Worm (Caenorhabditis elegans) whole organism, late embryonic: Measurements from ENCODE around the gene mog-5.

Experiments used
- C08G9.2 ChIP-seq: sonication (generic microtip); optimal IDR thresholded peaks from 2 replicates; lab custom pipeline; 2016; ENCODE audit warnings: mild to moderate bottlenecking, missing genetic modification characterization, moderate library complexity, missing compliant biosample characterization
- F13H6.1 ChIP-seq: sonication (generic microtip); optimal IDR thresholded peaks from 2 replicates; lab custom pipeline; 2016; ENCODE audit warnings: missing genetic modification characterization, missing compliant biosample characterization
- K02D7.2 ChIP-seq: sonication (generic microtip); optimal IDR thresholded peaks from 2 replicates; lab custom pipeline; 2017; ENCODE audit warnings: mild to moderate bottlenecking, missing genetic modification characterization, missing compliant biosample characterization
- Y22D7AL.16 ChIP-seq: sonication (generic microtip); optimal IDR thresholded peaks from 2 replicates; lab custom pipeline; 2016; ENCODE audit warnings: missing genetic modification characterization, missing compliant biosample characterization
- ahr-1 ChIP-seq: sonication (generic microtip); optimal IDR thresholded peaks from 2 replicates; lab custom pipeline; 2016; ENCODE audit warnings: missing genetic modification characterization, missing compliant biosample characterization
- ceh-14 ChIP-seq: sonication (generic microtip); optimal IDR thresholded peaks from 2 replicates; lab custom pipeline; 2016; ENCODE audit warnings: missing genotype, missing genetic modification characterization, missing compliant biosample characterization
- ceh-18 ChIP-seq: sonication (generic microtip); optimal IDR thresholded peaks from 2 replicates; lab custom pipeline; 2016; ENCODE audit warnings: missing genetic modification characterization, missing compliant biosample characterization
- ceh-19 ChIP-seq: fragments of 200-800 bp; sonication (Bioruptor generic); optimal IDR thresholded peaks from 2 replicates; lab custom pipeline; 2018; ENCODE audit warnings: mild to moderate bottlenecking, missing genetic modification characterization, missing compliant biosample characterization
- ceh-2 ChIP-seq: sonication (generic microtip); optimal IDR thresholded peaks from 2 replicates; lab custom pipeline; 2016; ENCODE audit warnings: missing genotype, missing genetic modification characterization, missing compliant biosample characterization
- ceh-22 ChIP-seq: sonication (generic microtip); optimal IDR thresholded peaks from 2 replicates; lab custom pipeline; 2017; ENCODE audit warnings: missing biosample characterization, missing genetic modification characterization
- ceh-24 ChIP-seq: sonication (generic microtip); optimal IDR thresholded peaks from 2 replicates; lab custom pipeline; 2016; ENCODE audit warnings: mild to moderate bottlenecking, missing genetic modification characterization, missing compliant biosample characterization
- ceh-31 ChIP-seq: sonication (generic microtip); optimal IDR thresholded peaks from 2 replicates; lab custom pipeline; 2016; ENCODE audit warnings: missing genetic modification characterization, missing compliant biosample characterization
- ceh-34 ChIP-seq: sonication (generic microtip); optimal IDR thresholded peaks from 2 replicates; lab custom pipeline; 2016; ENCODE audit warnings: mild to moderate bottlenecking, missing genetic modification characterization, missing compliant biosample characterization
- ceh-45 ChIP-seq: fragments of 200-800 bp; sonication (Bioruptor generic); IDR thresholded peaks from 2 replicates; pipeline ENCODE4 v1.3.6; 2022; ENCODE audit warnings: missing genetic modification reagents, missing genetic modification characterization, missing compliant biosample characterization
- ceh-48 ChIP-seq: sonication (generic microtip); optimal IDR thresholded peaks from 2 replicates; lab custom pipeline; 2016; ENCODE audit warnings: missing genetic modification characterization, inconsistent platforms, missing compliant biosample characterization
- ceh-6 ChIP-seq: fragments of 200-800 bp; sonication (Bioruptor generic); optimal IDR thresholded peaks from 2 replicates; lab custom pipeline; 2018; ENCODE audit warnings: mild to moderate bottlenecking, missing genetic modification characterization, missing compliant biosample characterization
- ceh-9 ChIP-seq: sonication (generic microtip); optimal IDR thresholded peaks from 2 replicates; lab custom pipeline; 2016; ENCODE audit warnings: mild to moderate bottlenecking, missing genetic modification characterization, inconsistent platforms, missing compliant biosample characterization
- dmd-4 ChIP-seq: sonication (generic microtip); optimal IDR thresholded peaks from 2 replicates; lab custom pipeline; 2016; ENCODE audit warnings: borderline replicate concordance, missing genetic modification characterization, missing compliant biosample characterization
- elt-4 ChIP-seq: sonication (generic microtip); optimal IDR thresholded peaks from 2 replicates; lab custom pipeline; 2016; ENCODE audit warnings: missing genetic modification characterization, missing compliant biosample characterization
- ets-4 ChIP-seq: sonication (generic microtip); optimal IDR thresholded peaks from 2 replicates; lab custom pipeline; 2016; ENCODE audit warnings: missing genetic modification characterization, missing compliant biosample characterization
- eyg-1 ChIP-seq: sonication (generic microtip); optimal IDR thresholded peaks from 2 replicates; lab custom pipeline; 2016; ENCODE audit warnings: missing genotype, missing genetic modification characterization, missing compliant biosample characterization
- fax-1 ChIP-seq: sonication (generic microtip); optimal IDR thresholded peaks from 2 replicates; lab custom pipeline; 2016; ENCODE audit warnings: missing genotype, missing genetic modification characterization, missing compliant biosample characterization
- fkh-10 ChIP-seq: fragments of 150-350 bp; optimal IDR thresholded peaks from 2 replicates; lab custom pipeline; 2014; ENCODE audit warnings: missing biosample characterization, missing genetic modification reagents, missing genetic modification characterization
- fkh-6 ChIP-seq: sonication (generic microtip); optimal IDR thresholded peaks from 2 replicates; lab custom pipeline; 2016; ENCODE audit warnings: missing genetic modification characterization, missing compliant biosample characterization
- gmeb-2 ChIP-seq: sonication (generic microtip); optimal IDR thresholded peaks from 2 replicates; lab custom pipeline; 2016; ENCODE audit warnings: missing genetic modification characterization, inconsistent platforms, missing compliant biosample characterization
- hlh-13 ChIP-seq: fragments of 200-800 bp; sonication (Bioruptor generic); optimal IDR thresholded peaks from 2 replicates; lab custom pipeline; 2018; ENCODE audit warnings: mild to moderate bottlenecking, missing genetic modification characterization, missing compliant biosample characterization
- hlh-15 ChIP-seq: sonication (generic microtip); optimal IDR thresholded peaks from 2 replicates; lab custom pipeline; 2016; ENCODE audit warnings: missing genetic modification characterization, missing compliant biosample characterization
- hlh-6 ChIP-seq: sonication (generic microtip); optimal IDR thresholded peaks from 2 replicates; lab custom pipeline; 2016; ENCODE audit warnings: missing genotype, missing genetic modification characterization, missing compliant biosample characterization
- hlh-8 ChIP-seq: sonication (generic microtip); optimal IDR thresholded peaks from 2 replicates; lab custom pipeline; 2016; ENCODE audit warnings: missing genotype, missing genetic modification characterization, missing compliant biosample characterization
- madf-2 ChIP-seq: sonication (generic microtip); optimal IDR thresholded peaks from 2 replicates; lab custom pipeline; 2017; ENCODE audit warnings: missing genetic modification characterization, missing compliant biosample characterization
- mec-3 ChIP-seq: sonication (generic microtip); optimal IDR thresholded peaks from 2 replicates; lab custom pipeline; 2016; ENCODE audit warnings: borderline replicate concordance, missing genetic modification characterization, missing compliant biosample characterization
- nfya-1 ChIP-seq: sonication (generic microtip); optimal IDR thresholded peaks from 2 replicates; lab custom pipeline; 2017; ENCODE audit warnings: missing genetic modification characterization, mild to moderate bottlenecking, missing compliant biosample characterization, antibody characterized with exemption, moderate library complexity
- nhr-11 ChIP-seq: fragments of 150-350 bp; optimal IDR thresholded peaks from 2 replicates; lab custom pipeline; 2014; ENCODE audit warnings: missing biosample characterization, missing genetic modification characterization
- nhr-232 ChIP-seq: sonication (generic microtip); optimal IDR thresholded peaks from 2 replicates; lab custom pipeline; 2016; ENCODE audit warnings: missing genetic modification characterization, missing compliant biosample characterization
- npax-4 ChIP-seq: sonication (generic microtip); optimal IDR thresholded peaks from 2 replicates; lab custom pipeline; 2016; ENCODE audit warnings: missing genetic modification characterization, missing compliant biosample characterization
- odd-2 ChIP-seq: sonication (generic microtip); optimal IDR thresholded peaks from 2 replicates; lab custom pipeline; 2017; ENCODE audit warnings: antibody characterized with exemption, mild to moderate bottlenecking, missing genetic modification characterization, missing compliant biosample characterization
- pag-3 ChIP-seq: sonication (generic microtip); optimal IDR thresholded peaks from 2 replicates; lab custom pipeline; 2016; ENCODE audit warnings: missing compliant biosample characterization, missing genetic modification characterization, borderline replicate concordance
- pat-9 ChIP-seq: fragments of 200-800 bp; sonication (Bioruptor generic); optimal IDR thresholded peaks from 2 replicates; lab custom pipeline; 2018; ENCODE audit warnings: mild to moderate bottlenecking, missing genetic modification characterization, moderate library complexity, missing compliant biosample characterization
- pha-2 ChIP-seq: sonication (generic microtip); optimal IDR thresholded peaks from 2 replicates; lab custom pipeline; 2017; ENCODE audit warnings: mild to moderate bottlenecking, missing genetic modification characterization, missing compliant biosample characterization
- pha-4 ChIP-seq: fragments of 150-350 bp; optimal IDR thresholded peaks from 2 replicates; lab custom pipeline; 2018; ENCODE audit warnings: missing biosample characterization, missing genetic modification reagents, missing genetic modification characterization
- pqm-1 ChIP-seq: sonication (generic microtip); optimal IDR thresholded peaks from 2 replicates; lab custom pipeline; 2016; ENCODE audit warnings: missing genetic modification characterization, missing compliant biosample characterization
- sdc-2 ChIP-seq: sonication (generic microtip); optimal IDR thresholded peaks from 2 replicates; lab custom pipeline; 2016; ENCODE audit warnings: missing genotype, missing genetic modification characterization, missing compliant biosample characterization
- sox-2 ChIP-seq: fragments of 200-800 bp; sonication (Bioruptor generic); IDR thresholded peaks from 2 replicates; pipeline ENCODE4 v1.3.6; 2022; ENCODE audit warnings: missing genetic modification reagents, missing genetic modification characterization, missing compliant biosample characterization
- sox-4 ChIP-seq: sonication (generic microtip); optimal IDR thresholded peaks from 2 replicates; lab custom pipeline; 2017; ENCODE audit warnings: mild to moderate bottlenecking, missing genetic modification characterization, inconsistent platforms, missing compliant biosample characterization
- syd-9 ChIP-seq: sonication (generic microtip); optimal IDR thresholded peaks from 2 replicates; lab custom pipeline; 2016; ENCODE audit warnings: mild to moderate bottlenecking, missing genetic modification characterization, moderate library complexity, missing compliant biosample characterization
- tbx-2 ChIP-seq: sonication (generic microtip); optimal IDR thresholded peaks from 2 replicates; lab custom pipeline; 2016; ENCODE audit warnings: missing genetic modification characterization, missing compliant biosample characterization
- tbx-7 ChIP-seq: sonication (generic microtip); optimal IDR thresholded peaks from 2 replicates; lab custom pipeline; 2016; ENCODE audit warnings: missing genotype, missing genetic modification characterization, missing compliant biosample characterization
- ttx-3 ChIP-seq: sonication (generic microtip); optimal IDR thresholded peaks from 2 replicates; lab custom pipeline; 2016; ENCODE audit warnings: missing genetic modification reagents, missing genetic modification characterization, missing compliant biosample characterization
- unc-3 ChIP-seq, 2 experiments: fragments of 200-800 bp in 1 of 2; sonication (Bioruptor generic) in 1 of 2; sonication (generic microtip) in 1 of 2; conservative IDR thresholded peaks in 1 of 2; optimal IDR thresholded peaks in 1 of 2; 2 replicates each; pipeline versions ENCODE4 v1.3.6 to Lab custom; 2016 to 2022; ENCODE audit warnings: missing compliant biosample characterization in 2 of 2, missing genetic modification characterization in 2 of 2, missing genetic modification reagents in 1 of 2
- unc-42 ChIP-seq: sonication (generic microtip); optimal IDR thresholded peaks from 2 replicates; lab custom pipeline; 2016; ENCODE audit warnings: missing genotype, missing genetic modification characterization, missing compliant biosample characterization
- unc-55 ChIP-seq: sonication (generic microtip); optimal IDR thresholded peaks from 2 replicates; lab custom pipeline; 2017; ENCODE audit warnings: missing biosample characterization, missing genetic modification reagents, missing genetic modification characterization
- unc-86 ChIP-seq: sonication (generic microtip); optimal IDR thresholded peaks from 2 replicates; lab custom pipeline; 2016; ENCODE audit warnings: missing genetic modification characterization, missing compliant biosample characterization
- zip-5 ChIP-seq: sonication (generic microtip); optimal IDR thresholded peaks from 2 replicates; lab custom pipeline; 2016; ENCODE audit warnings: missing genetic modification characterization, missing compliant biosample characterization
- ztf-16 ChIP-seq: sonication (generic microtip); optimal IDR thresholded peaks from 2 replicates; lab custom pipeline; 2017; ENCODE audit warnings: missing genetic modification characterization, missing compliant biosample characterization

Gene mog-5

DNA sequence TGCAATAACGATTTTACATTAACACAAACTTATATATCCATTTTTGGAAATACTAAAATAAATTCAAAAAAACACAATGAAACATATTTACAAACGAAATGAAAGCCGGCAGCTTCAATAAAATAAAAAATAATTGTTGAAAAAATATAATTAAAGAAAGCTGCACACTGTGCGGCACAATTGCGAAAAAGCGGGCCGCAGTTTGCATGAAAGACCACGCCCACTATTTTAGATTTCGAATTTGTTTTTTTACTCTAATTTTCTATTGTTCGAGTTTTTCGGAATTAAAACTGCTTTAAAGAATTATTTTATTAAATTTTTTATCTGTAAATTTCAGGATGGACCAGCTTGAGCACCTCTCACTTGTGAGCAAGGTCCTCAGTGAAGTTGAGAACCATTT, at the start of gene mog-5:
TSS of gene mog-5 (plus strand) at position 338 of the 400 bp plus-strand sequence.
- TF ChIP-seq ztf-16 (tag; lab: Kevin White, UChicago), result peak; percentile 30
- TF ChIP-seq hlh-6 (tag; lab: Kevin White, UChicago), result no peak
- peak; percentile 14 for TF ChIP-seq fax-1 (tag; lab: Kevin White, UChicago)
- peak; percentile 69 for TF ChIP-seq ttx-3
- TF ChIP-seq pha-4 (tag; lab: Kevin White, UChicago), result no peak
- no peak for TF ChIP-seq ceh-6 (GFP tag; lab: Kevin White, UChicago)
- TF ChIP-seq npax-4 (tag; lab: Kevin White, UChicago), result no peak
- no peak for TF ChIP-seq gmeb-2 (tag; lab: Kevin White, UChicago)
- no peak for TF ChIP-seq ets-4 (tag; lab: Kevin White, UChicago)
- TF ChIP-seq ahr-1, result no peak
- TF ChIP-seq mec-3, result no peak
- no peak for TF ChIP-seq ceh-45 (GFP tag; lab: Robert Waterston, UW)
- TF ChIP-seq nfya-1 (tag; lab: Kevin White, UChicago), result peak; percentile 32
- no peak for TF ChIP-seq fkh-10
- peak; percentile 30 for TF ChIP-seq pat-9 (tag; lab: Kevin White, UChicago)
- no peak for TF ChIP-seq ceh-48 (tag; lab: Kevin White, UChicago)
- TF ChIP-seq unc-3 (GFP tag; conservative IDR thresholded peaks at IDR 0.05; lab: Robert Waterston, UW), result no peak
- no peak for TF ChIP-seq unc-3 (tag; optimal IDR thresholded peaks at IDR 0.05; lab: Kevin White, UChicago)
- peak; percentile 50 for TF ChIP-seq tbx-2
- TF ChIP-seq fkh-6 (tag; lab: Kevin White, UChicago), result no peak
- TF ChIP-seq sox-2 (GFP tag; lab: Robert Waterston, UW), result no peak; the same call in 1 of the 2 replicates
- TF ChIP-seq ceh-22 (tag; lab: Kevin White, UChicago), result no peak
- TF ChIP-seq unc-86, result peak; percentile 26
- TF ChIP-seq pha-2, result peak; percentile 32
- no peak for TF ChIP-seq dmd-4 (tag; lab: Kevin White, UChicago)
- no peak for TF ChIP-seq tbx-7 (tag; lab: Kevin White, UChicago)
- no peak for TF ChIP-seq eyg-1
- peak; percentile 64 for TF ChIP-seq odd-2
- TF ChIP-seq pag-3, result no peak
- no peak for TF ChIP-seq Y22D7AL.16 (tag; lab: Kevin White, UChicago)
- peak; percentile 13 for TF ChIP-seq zip-5
- no peak for TF ChIP-seq syd-9 (tag; lab: Kevin White, UChicago)
- no peak for TF ChIP-seq C08G9.2
- TF ChIP-seq nhr-11 (tag; lab: Kevin White, UChicago), result no peak
- peak; percentile 43 for TF ChIP-seq ceh-14
- TF ChIP-seq ceh-19, result no peak
- no peak for TF ChIP-seq pqm-1 (tag; lab: Kevin White, UChicago)
- TF ChIP-seq ceh-9 (tag; lab: Kevin White, UChicago), result no peak
- no peak for TF ChIP-seq ceh-18 (tag; lab: Kevin White, UChicago)
- no peak for TF ChIP-seq hlh-13 (GFP tag; lab: Kevin White, UChicago)
- peak; percentile 11 for TF ChIP-seq ceh-31 (tag; lab: Kevin White, UChicago)
- peak; percentile 31 for TF ChIP-seq F13H6.1 (tag; lab: Kevin White, UChicago)
- no peak for TF ChIP-seq elt-4 (tag; lab: Kevin White, UChicago)
- no peak for TF ChIP-seq madf-2 (tag; lab: Kevin White, UChicago)
- TF ChIP-seq hlh-8 (tag; lab: Kevin White, UChicago), result peak; percentile 27
- TF ChIP-seq ceh-34 (tag; lab: Kevin White, UChicago), result no peak
- TF ChIP-seq sdc-2 (tag; lab: Kevin White, UChicago), result no peak
- TF ChIP-seq unc-42 (tag; lab: Kevin White, UChicago), result peak; percentile 65
- peak; percentile 55 for TF ChIP-seq sox-4 (tag; lab: Kevin White, UChicago)
- no peak for TF ChIP-seq hlh-15
- peak; percentile 5 for TF ChIP-seq ceh-2 (tag; lab: Kevin White, UChicago)
- no peak for TF ChIP-seq K02D7.2 (tag; lab: Kevin White, UChicago)
- TF ChIP-seq unc-55 (GFP tag; lab: Kevin White, UChicago), result no peak
- TF ChIP-seq nhr-232 (tag; lab: Kevin White, UChicago), result peak; percentile 50
- no peak for TF ChIP-seq ceh-24
